Fruit fly (Drosophila melanogaster): Measurements from ENCODE around the gene Cyp4ae1.
A peak's percentile ranks its signal among the peaks of the same experiment; 100 is the strongest.

Cyp4ae1 gene

DNA sequence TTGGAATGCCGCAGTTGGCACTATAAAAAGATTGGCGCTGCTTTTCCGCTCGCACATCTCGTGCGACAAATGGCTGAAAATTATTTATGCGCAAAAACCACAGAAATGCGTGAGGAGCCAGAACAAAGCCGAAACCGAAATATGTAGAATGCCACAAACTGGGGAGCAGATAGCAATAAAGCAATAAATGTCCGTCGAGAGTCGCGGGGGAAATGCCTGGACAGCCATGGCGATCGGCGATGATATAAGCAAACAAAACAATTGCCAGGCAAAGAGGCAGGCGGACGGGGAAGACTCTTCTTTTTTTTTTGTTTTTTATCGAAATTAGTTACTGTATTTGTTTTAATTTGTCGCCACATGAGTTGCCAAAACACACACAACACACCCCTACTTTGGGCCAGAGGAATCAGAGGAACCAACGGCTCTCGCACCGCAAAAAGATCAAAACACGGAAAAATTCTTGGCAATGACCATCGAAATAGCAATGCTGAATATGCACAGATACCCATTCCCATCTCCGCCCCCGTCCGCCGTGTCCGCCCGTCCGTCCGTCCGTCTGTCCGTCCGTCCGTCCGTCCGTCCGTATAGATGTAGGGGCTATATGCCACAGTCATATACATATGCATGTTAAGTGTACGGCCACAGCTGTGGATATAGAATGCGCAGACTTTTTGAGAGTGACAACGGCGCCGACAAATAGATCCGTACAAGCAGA, 10.2 kb upstream of the Cyp4ae1 start (continued):
- no peak for TF ChIP-seq CG13424 (tag; optimal IDR thresholded peaks at IDR 0.05)
- 0 out of 4 replicates have a peak, but pooled peaks have one; percentile 57 for TF ChIP-seq chinmo (GFP tag; IDR thresholded peaks at IDR 0.05; ENCODE audit: partially characterized antibody)

DNA sequence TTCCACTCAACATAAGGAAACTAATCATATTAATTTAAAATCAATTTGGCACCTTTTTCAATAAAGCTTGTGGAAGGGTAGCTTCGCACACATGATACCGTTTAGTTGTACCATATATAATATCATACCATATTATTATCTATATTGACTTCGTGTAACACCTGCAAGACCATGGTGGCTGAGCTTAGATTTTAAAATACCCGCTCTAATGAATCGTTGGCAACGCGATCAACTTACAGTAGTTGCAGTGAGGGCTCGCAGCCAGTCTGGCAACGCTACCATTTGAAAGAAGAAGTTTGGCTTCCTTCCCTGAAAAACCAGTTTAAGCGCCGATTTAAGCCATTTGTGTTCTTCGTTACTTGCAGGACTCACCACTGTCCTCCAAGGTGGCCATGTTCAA, 8.4 kb upstream of the Cyp4ae1 start:
- TF ChIP-seq CG10267 (tag; optimal IDR thresholded peaks at IDR 0.05) (no peak), inv (GFP tag; IDR thresholded peaks at IDR 0.05; ENCODE audit: partially characterized antibody) (no peak), CG1602 (GFP tag; optimal IDR thresholded peaks at IDR 0.05) (no peak), hkb (optimal IDR thresholded peaks at IDR 0.05) (peak; percentile 41), hkb (GFP tag; IDR thresholded peaks at IDR 0.05) (no peak), BEAF-32 (GFP tag; optimal IDR thresholded peaks at IDR 0.05) (peak; percentile 30), CG7556 (GFP tag; optimal IDR thresholded peaks at IDR 0.05) (no peak), zf30C (GFP tag; optimal IDR thresholded peaks at IDR 0.05) (no peak), eve (GFP tag; optimal IDR thresholded peaks at IDR 0.05) (no peak), crp (GFP tag; optimal IDR thresholded peaks at IDR 0.05) (no peak), grn (GFP tag; optimal IDR thresholded peaks at IDR 0.05) (no peak), sens (GFP tag) (peak; percentile 9), Dp (GFP tag; optimal IDR thresholded peaks at IDR 0.05) (peak; percentile 82), run (tag; optimal IDR thresholded peaks at IDR 0.05) (no peak), p53 (GFP tag; optimal IDR thresholded peaks at IDR 0.05) (no peak), dmrt99B (tag; optimal IDR thresholded peaks at IDR 0.05) (no peak), sr (GFP tag; IDR thresholded peaks at IDR 0.05) (no peak), Dref (GFP tag; IDR thresholded peaks at IDR 0.05) (peak; percentile 35; the same call in 1 of the 2 replicates), pb (GFP tag; optimal IDR thresholded peaks at IDR 0.05) (no peak), ap (GFP tag; IDR thresholded peaks at IDR 0.05) (no peak), lmd (GFP tag; IDR thresholded peaks at IDR 0.05) (no peak), sc (optimal IDR thresholded peaks at IDR 0.05) (no peak), sc (GFP tag; optimal IDR thresholded peaks at IDR 0.05) (no peak), pzg (GFP tag; optimal IDR thresholded peaks at IDR 0.05) (peak; percentile 51), Sin3A (optimal IDR thresholded peaks at IDR 0.05) (peak; percentile 75), CG43689 (GFP tag; IDR thresholded peaks at IDR 0.05) (no peak), Ravus (GFP tag; IDR thresholded peaks at IDR 0.05) (no peak), ab (GFP tag; optimal IDR thresholded peaks at IDR 0.05) (no peak), CG10431 (GFP tag; optimal IDR thresholded peaks at IDR 0.05) (no peak), YL-1 (GFP tag; optimal IDR thresholded peaks at IDR 0.05) (no peak), B-H2 (GFP tag; optimal IDR thresholded peaks at IDR 0.05) (no peak), CG15514 (GFP tag; optimal IDR thresholded peaks at IDR 0.05) (peak; percentile 12), fd96Cb (tag; optimal IDR thresholded peaks at IDR 0.05) (no peak), pho (GFP tag; optimal IDR thresholded peaks at IDR 0.05) (no peak), CG6854 (GFP tag; optimal IDR thresholded peaks at IDR 0.05) (no peak), CG30431 (GFP tag; optimal IDR thresholded peaks at IDR 0.05) (no peak), Sry-δ (GFP tag; optimal IDR thresholded peaks at IDR 0.05) (peak; percentile 27), Antp (GFP tag; optimal IDR thresholded peaks at IDR 0.05) (no peak), NC2β (GFP tag; optimal IDR thresholded peaks at IDR 0.05) (no peak), kay (GFP tag; optimal IDR thresholded peaks at IDR 0.05) (no peak), Gsc (GFP tag; IDR thresholded peaks at IDR 0.05) (no peak), MBD-R2 (GFP tag; IDR thresholded peaks at IDR 0.05) (peak; percentile 24; the same call in 1 of the 2 replicates), CG1647 (GFP tag; optimal IDR thresholded peaks at IDR 0.05) (no peak), CG10959 (GFP tag; IDR thresholded peaks at IDR 0.05) (no peak), trem (tag; optimal IDR thresholded peaks at IDR 0.05) (peak; percentile 28), CG5180 (GFP tag; optimal IDR thresholded peaks at IDR 0.05) (no peak), Med (GFP tag) (peak; percentile 19), toy (GFP tag; IDR thresholded peaks at IDR 0.05) (no peak)
